Worm (Caenorhabditis elegans): Measurements from ENCODE around the gene col-34.

- TF ChIP-seq sea-1 (GFP tag; conservative IDR thresholded peaks at IDR 0.05) (no peak), flt-1 (GFP tag; IDR thresholded peaks at IDR 0.05) (no peak), ama-1 (optimal IDR thresholded peaks at IDR 0.05) (no peak)
Observed at ce11 chrIV:4235315-4236024, 8.9 kb downstream of the col-34 start, which contains the start of the genes zipt-2.2 and dpy-13.

Data from whole organism, early embryonic.